Worm (Caenorhabditis elegans) whole organism, mixed stage, embryonic: ENCODE results near the gene mex-5.

Source experiments
- M03D4.4 ChIP-seq: sonication (generic microtip); optimal IDR thresholded peaks from 2 replicates; lab custom pipeline; 2017; ENCODE audit warnings: mild to moderate bottlenecking, missing genetic modification characterization, missing compliant biosample characterization
- flh-1 ChIP-seq: fragments of 200-800 bp; sonication (Bioruptor generic); optimal IDR thresholded peaks from 2 replicates; lab custom pipeline; 2018; ENCODE audit warnings: mild to moderate bottlenecking, missing genetic modification characterization, moderate library complexity, missing compliant biosample characterization
- lin-13 ChIP-seq: fragments of 150-350 bp; optimal IDR thresholded peaks from 2 replicates; lab custom pipeline; 2014; ENCODE audit warnings: missing biosample characterization, missing genetic modification characterization
- lsy-2 ChIP-seq: fragments of 150-350 bp; optimal IDR thresholded peaks from 2 replicates; lab custom pipeline; 2014; ENCODE audit warnings: missing biosample characterization, missing genetic modification characterization
- mab-5 ChIP-seq: fragments of 150-350 bp; optimal IDR thresholded peaks from 2 replicates; lab custom pipeline; 2014; ENCODE audit warnings: missing biosample characterization, missing genetic modification characterization
- nhr-2 ChIP-seq: fragments of 150-350 bp; optimal IDR thresholded peaks from 2 replicates; lab custom pipeline; 2014; ENCODE audit warnings: missing biosample characterization, missing genetic modification characterization
- nhr-237 ChIP-seq: fragments of 150-350 bp; optimal IDR thresholded peaks from 2 replicates; lab custom pipeline; 2014; ENCODE audit warnings: missing biosample characterization, missing genetic modification characterization
- nhr-76 ChIP-seq: sonication (generic microtip); optimal IDR thresholded peaks from 2 replicates; lab custom pipeline; 2017; ENCODE audit warnings: missing biosample characterization, missing genetic modification characterization
- sptf-1 ChIP-seq: sonication (generic microtip); optimal IDR thresholded peaks from 2 replicates; lab custom pipeline; 2017; ENCODE audit warnings: mild to moderate bottlenecking, missing genetic modification characterization, moderate library complexity, missing compliant biosample characterization
- tbx-8 ChIP-seq: fragments of 200-800 bp; sonication (Bioruptor generic); optimal IDR thresholded peaks from 2 replicates; lab custom pipeline; 2018; ENCODE audit warnings: mild to moderate bottlenecking, missing genetic modification characterization, moderate library complexity, missing compliant biosample characterization
- unc-39 ChIP-seq: fragments of 150-350 bp; optimal IDR thresholded peaks from 2 replicates; lab custom pipeline; 2014; ENCODE audit warnings: missing biosample characterization, missing genetic modification characterization
- ztf-11 ChIP-seq: fragments of 150-350 bp; optimal IDR thresholded peaks from 2 replicates; lab custom pipeline; 2014; ENCODE audit warnings: missing biosample characterization, missing genetic modification characterization

ce11 chrIV:13347232-13347715, 6.2 kb upstream of the mex-5 start, which contains the start of gene W02A2.9:
- TF ChIP-seq sptf-1 (tag; lab: Kevin White, UChicago) (no peak), lin-13 (tag; lab: Kevin White, UChicago) (no peak), flh-1 (GFP tag; lab: Kevin White, UChicago) (no peak), ztf-11 (no peak), lsy-2 (tag; lab: Kevin White, UChicago) (no peak), nhr-76 (tag; lab: Kevin White, UChicago) (no peak), tbx-8 (GFP tag; lab: Kevin White, UChicago) (no peak), M03D4.4 (tag; lab: Kevin White, UChicago) (no peak), nhr-237 (tag; lab: Kevin White, UChicago) (no peak), unc-39 (tag; lab: Kevin White, UChicago) (no peak), mab-5 (tag; lab: Kevin White, UChicago) (no peak), nhr-2 (tag; lab: Kevin White, UChicago) (no peak)
